Worm (Caenorhabditis elegans) whole organism, L3 larva: ENCODE results near the gene nhr-269.

Experiments
- R02D3.7 ChIP-seq: fragments of 150-350 bp; optimal IDR thresholded peaks from 2 replicates; lab custom pipeline; 2014; ENCODE audit warnings: missing biosample characterization, missing genetic modification characterization
- ZK546.5 ChIP-seq: sonication (generic microtip); optimal IDR thresholded peaks from 2 replicates; lab custom pipeline; 2017; ENCODE audit warnings: missing biosample characterization, missing genetic modification characterization
- elt-2 ChIP-seq: sonication (generic microtip); optimal IDR thresholded peaks from 2 replicates; lab custom pipeline; 2016; ENCODE audit warnings: missing genetic modification reagents, mild to moderate bottlenecking, missing genetic modification characterization, missing compliant biosample characterization
- lin-15B ChIP-seq: fragments of 150-350 bp; optimal IDR thresholded peaks from 2 replicates; lab custom pipeline; 2014; ENCODE audit warnings: missing biosample characterization, missing genetic modification characterization
- nhr-23 ChIP-seq: fragments of 150-350 bp; optimal IDR thresholded peaks from 2 replicates; lab custom pipeline; 2014; ENCODE audit warnings: missing biosample characterization, missing genetic modification reagents, missing genetic modification characterization
- nhr-25 ChIP-seq: sonication (generic microtip); optimal IDR thresholded peaks from 2 replicates; lab custom pipeline; 2017; ENCODE audit warnings: missing biosample characterization, missing genetic modification characterization
- nhr-76 ChIP-seq: fragments of 150-350 bp; sonication (generic microtip); optimal IDR thresholded peaks from 5 replicates; lab custom pipeline; 2014; ENCODE audit warnings: missing biosample characterization, missing genetic modification characterization
- skn-1 ChIP-seq: fragments of 150-350 bp; optimal IDR thresholded peaks from 2 replicates; lab custom pipeline; 2014; ENCODE audit warnings: missing biosample characterization, missing genetic modification characterization
- unc-62 ChIP-seq: fragments of 150-350 bp; sonication (generic microtip); optimal IDR thresholded peaks from 4 replicates; lab custom pipeline; 2014; ENCODE audit warnings: missing biosample characterization, missing genetic modification reagents, missing genetic modification characterization
- zag-1 ChIP-seq: fragments of 150-350 bp; optimal IDR thresholded peaks from 2 replicates; lab custom pipeline; 2014; ENCODE audit warnings: missing biosample characterization, missing genetic modification characterization
- ztf-4 ChIP-seq: fragments of 150-350 bp; optimal IDR thresholded peaks from 2 replicates; lab custom pipeline; 2014; ENCODE audit warnings: missing biosample characterization, missing genetic modification characterization

DNA sequence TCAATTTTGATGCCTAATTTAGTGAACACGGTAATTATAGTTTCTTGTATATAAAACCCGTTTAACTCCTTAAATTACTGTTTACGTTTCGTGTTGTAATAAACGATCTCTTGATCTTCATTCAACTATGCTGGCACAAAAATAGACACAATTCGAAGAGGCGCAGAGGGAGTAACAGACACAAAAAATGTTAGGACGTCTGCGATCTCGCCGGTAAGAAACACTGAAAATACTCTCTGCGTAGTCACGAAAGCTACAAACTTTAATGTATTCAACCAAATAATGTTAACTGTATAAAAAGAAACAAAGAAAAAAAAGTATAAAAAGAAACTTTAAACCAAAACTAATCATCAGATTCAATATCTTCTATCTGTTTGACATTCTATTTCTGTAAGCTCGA, 11.2 kb upstream of the nhr-269 start, which contains the start of gene dhs-23:
- TF ChIP-seq unc-62 (GFP tag; lab: Kevin White, UChicago) (no peak), ZK546.5 (tag; lab: Kevin White, UChicago) (no peak), skn-1 (tag; lab: Kevin White, UChicago) (no peak), R02D3.7 (tag; lab: Kevin White, UChicago) (no peak), nhr-76 (tag; lab: Kevin White, UChicago) (no peak), ztf-4 (tag; lab: Kevin White, UChicago) (no peak), lin-15B (tag; lab: Kevin White, UChicago) (no peak), elt-2 (no peak), nhr-25 (tag; lab: Kevin White, UChicago) (no peak), nhr-23 (tag; lab: Kevin White, UChicago) (no peak), zag-1 (tag; lab: Kevin White, UChicago) (no peak)
